Fruit fly (Drosophila melanogaster): ENCODE measurements around the gene mAChR-B.
"Not testable (repeated sequence)": the region's sequence is repeated elsewhere in the genome, so short reads cannot be mapped to it uniquely, and the experiment has no call there.

mAChR-B gene

DNA sequence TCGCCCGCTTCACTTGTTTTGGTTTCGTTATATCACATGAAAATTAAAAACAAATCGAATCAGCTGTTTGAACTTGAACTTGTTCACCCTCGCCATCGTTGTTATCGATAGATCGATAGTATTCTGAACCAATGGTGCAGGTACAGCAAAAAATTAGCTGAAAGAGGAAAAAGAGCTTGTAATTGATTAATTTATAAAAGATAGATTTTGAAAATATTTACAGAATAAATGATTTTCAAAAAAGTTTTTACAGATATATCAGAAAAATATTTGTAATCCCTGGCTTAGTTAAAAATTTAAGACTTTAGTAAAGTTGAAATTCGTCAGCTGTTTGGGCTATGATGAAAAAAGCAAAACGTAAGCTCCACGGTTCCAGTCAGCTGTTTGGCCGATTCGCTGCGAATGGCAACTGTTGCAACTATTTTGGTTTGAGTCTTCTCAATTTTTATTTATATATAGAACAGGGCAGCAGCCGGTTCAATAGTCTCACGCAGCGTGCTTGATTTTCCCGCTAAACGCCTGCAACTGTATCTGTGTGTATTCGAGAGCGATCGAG is 26.1 kb upstream of the mAChR-B start, which contains the start of the genes CG11035 and unc-45:
Gene CG11035, minus strand, starts transcription at position 87 of the 556 bp plus-strand sequence.
Gene unc-45, plus strand, starts transcription at position 379 of the 556 bp plus-strand sequence.
- TF ChIP-seq ey (GFP tag; optimal IDR thresholded peaks at IDR 0.05) (no peak), dsf (GFP tag; optimal IDR thresholded peaks at IDR 0.05; ENCODE audit: borderline replicate concordance) (peak; percentile 10), woc (GFP tag; optimal IDR thresholded peaks at IDR 0.05) (peak; percentile 83), rgr (GFP tag; optimal IDR thresholded peaks at IDR 0.05) (peak; percentile 17), Vsx2 (GFP tag; optimal IDR thresholded peaks at IDR 0.05; ENCODE audit: partially characterized antibody) (no peak), Myc (optimal IDR thresholded peaks at IDR 0.05) (peak; percentile 55), Jra (GFP tag; optimal IDR thresholded peaks at IDR 0.05) (peak; percentile 46), Sp1 (GFP tag; optimal IDR thresholded peaks at IDR 0.05) (peak; percentile 50), h (GFP tag; optimal IDR thresholded peaks at IDR 0.05) (peak; percentile 54), OdsH (GFP tag; optimal IDR thresholded peaks at IDR 0.05) (no peak), HLH106 (tag; optimal IDR thresholded peaks at IDR 0.05) (peak; percentile 72), fru (GFP tag; optimal IDR thresholded peaks at IDR 0.05) (peak; percentile 37), foxo (GFP tag; optimal IDR thresholded peaks at IDR 0.05) (peak in 1 of 2 experiments; percentile 48), Rel (GFP tag; optimal IDR thresholded peaks at IDR 0.05) (no peak), Rel (tag; optimal IDR thresholded peaks at IDR 0.05) (peak; percentile 23), Hnf4 (GFP tag; optimal IDR thresholded peaks at IDR 0.05) (peak; percentile 66), sage (GFP tag; optimal IDR thresholded peaks at IDR 0.05) (peak; percentile 54), brk (GFP tag; optimal IDR thresholded peaks at IDR 0.05) (peak; percentile 13), CrebA (GFP tag; optimal IDR thresholded peaks at IDR 0.05; ENCODE audit: borderline replicate concordance) (no peak), CG32264 (GFP tag; optimal IDR thresholded peaks at IDR 0.05) (no peak), sv (GFP tag; optimal IDR thresholded peaks at IDR 0.05) (no peak), CG9705 (GFP tag; optimal IDR thresholded peaks at IDR 0.05) (peak; percentile 8), Dif (GFP tag; optimal IDR thresholded peaks at IDR 0.05; ENCODE audit: partially characterized antibody) (no peak)

DNA sequence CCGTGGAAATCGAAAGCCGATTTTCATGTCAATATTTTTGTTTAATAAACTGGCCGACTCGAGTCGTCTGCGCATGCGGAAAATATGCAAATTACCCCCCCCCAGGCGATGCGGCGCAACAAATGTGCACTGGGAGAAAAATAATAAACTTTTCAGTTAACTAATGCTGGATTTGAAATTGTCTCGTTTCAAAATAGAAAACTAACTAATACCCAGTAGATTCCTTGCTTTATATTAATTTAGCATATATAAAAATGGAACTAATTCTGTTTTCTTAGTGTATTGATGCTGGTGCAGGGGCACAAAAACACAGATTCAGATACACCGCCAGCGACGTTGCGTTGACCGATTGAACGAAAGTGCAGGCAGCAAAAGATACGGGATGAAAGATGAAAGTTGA is 21.2 kb upstream of the mAChR-B start:
- TF ChIP-seq brk (GFP tag; optimal IDR thresholded peaks at IDR 0.05) (no peak), foxo (GFP tag; optimal IDR thresholded peaks at IDR 0.05) (peak in 1 of 2 experiments; percentile 53), h (GFP tag; optimal IDR thresholded peaks at IDR 0.05) (peak; percentile 23), br (GFP tag; optimal IDR thresholded peaks at IDR 0.05) (peak; percentile 1), rgr (GFP tag; optimal IDR thresholded peaks at IDR 0.05) (peak; percentile 48), Rel (GFP tag; optimal IDR thresholded peaks at IDR 0.05) (no peak), Rel (tag; optimal IDR thresholded peaks at IDR 0.05) (no peak), Hnf4 (GFP tag; optimal IDR thresholded peaks at IDR 0.05) (peak; percentile 27), fru (GFP tag; optimal IDR thresholded peaks at IDR 0.05) (peak; percentile 46), HLH106 (tag; optimal IDR thresholded peaks at IDR 0.05) (peak; percentile 42), dmrt93B (GFP tag; optimal IDR thresholded peaks at IDR 0.05) (no peak), pan (optimal IDR thresholded peaks at IDR 0.05) (no peak)

DNA sequence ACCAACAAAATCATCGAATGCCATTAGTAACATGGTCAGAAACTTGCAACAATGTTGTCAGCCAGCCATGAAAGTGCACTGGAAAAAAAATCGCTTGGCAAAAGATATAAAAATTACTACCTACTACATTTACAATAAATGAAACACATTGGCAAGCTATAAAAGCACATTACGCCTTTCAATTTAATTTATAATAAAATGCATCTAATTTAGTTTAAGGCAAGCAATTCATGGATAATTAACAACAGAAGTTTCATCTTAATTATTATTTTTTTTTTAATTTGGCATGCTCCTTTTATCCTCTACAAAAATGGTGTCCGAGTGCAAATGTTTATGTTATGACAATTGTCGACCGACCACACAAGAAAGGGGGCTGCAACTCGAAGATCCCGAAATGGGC is 20.2 kb upstream of the mAChR-B start:
- no peak for TF ChIP-seq Mio (GFP tag; optimal IDR thresholded peaks at IDR 0.05)
- TF ChIP-seq Jra (GFP tag; optimal IDR thresholded peaks at IDR 0.05), result no peak
- no peak for TF ChIP-seq foxo (GFP tag; optimal IDR thresholded peaks at IDR 0.05)
- TF ChIP-seq Abd-B (GFP tag; optimal IDR thresholded peaks at IDR 0.05), result no peak
- TF ChIP-seq tai (GFP tag; optimal IDR thresholded peaks at IDR 0.05), result no peak
- no peak for TF ChIP-seq woc (GFP tag; optimal IDR thresholded peaks at IDR 0.05)
- TF ChIP-seq pan (optimal IDR thresholded peaks at IDR 0.05), result no peak
- no peak for TF ChIP-seq Dif (GFP tag; optimal IDR thresholded peaks at IDR 0.05; ENCODE audit: partially characterized antibody)
- TF ChIP-seq CG9705 (GFP tag; optimal IDR thresholded peaks at IDR 0.05), result no peak
- no peak for TF ChIP-seq OdsH (GFP tag; optimal IDR thresholded peaks at IDR 0.05)

DNA sequence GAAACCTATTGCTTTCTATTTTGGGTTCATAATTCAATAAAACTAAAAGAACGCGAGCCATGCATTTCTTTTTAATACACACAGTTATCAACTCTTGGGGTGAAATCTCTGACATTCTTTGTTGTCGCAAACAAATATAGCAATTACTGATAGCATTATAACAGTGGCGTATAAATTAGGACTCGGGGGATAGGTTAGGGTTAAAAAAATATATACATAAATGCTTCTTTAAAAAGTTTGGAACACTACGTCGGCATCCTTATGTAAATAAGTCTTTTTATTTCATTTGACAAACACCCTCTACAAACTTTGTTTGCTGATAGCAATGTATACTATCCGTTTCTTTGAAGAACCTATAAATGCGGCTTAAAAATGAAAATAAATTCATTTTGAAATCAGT is 18.2 kb upstream of the mAChR-B start, which contains the start of gene CG43060:
Gene CG43060, plus strand, starts transcription at position 382 of the 400 bp plus-strand sequence.
- TF ChIP-seq ey (GFP tag; optimal IDR thresholded peaks at IDR 0.05) (peak; percentile 16), fru (GFP tag; optimal IDR thresholded peaks at IDR 0.05) (peak; percentile 16), CrebA (GFP tag; optimal IDR thresholded peaks at IDR 0.05; ENCODE audit: borderline replicate concordance) (no peak), jim (GFP tag; optimal IDR thresholded peaks at IDR 0.05) (no peak), OdsH (GFP tag; optimal IDR thresholded peaks at IDR 0.05) (peak; percentile 10), h (GFP tag; optimal IDR thresholded peaks at IDR 0.05) (peak; percentile 11), rgr (GFP tag; optimal IDR thresholded peaks at IDR 0.05) (peak; percentile 38), foxo (GFP tag; optimal IDR thresholded peaks at IDR 0.05) (peak in 1 of 2 experiments; percentile 27), Abd-B (GFP tag; optimal IDR thresholded peaks at IDR 0.05) (no peak)

DNA sequence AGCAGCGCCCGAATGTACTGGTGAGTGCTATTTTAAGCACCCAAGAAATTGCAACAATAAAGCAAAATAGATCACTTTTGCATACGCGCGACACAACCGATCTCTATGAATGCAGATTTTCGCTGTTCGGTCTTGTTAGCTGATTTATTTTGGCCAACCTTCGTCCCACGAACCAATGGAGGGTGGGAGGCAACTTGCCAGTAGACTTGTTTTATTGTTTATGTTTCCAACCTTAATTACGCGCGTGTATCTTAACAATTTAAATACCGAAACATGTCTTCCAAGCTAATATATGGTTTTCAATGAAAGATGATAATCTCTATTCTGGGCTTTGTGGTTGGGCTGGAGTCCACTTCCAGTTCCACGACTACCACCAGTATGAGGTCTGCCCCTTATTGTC is 10.2 kb upstream of the mAChR-B start, which contains the start of gene CG43618:
Gene CG43618, plus strand, starts transcription at position 301 of the 400 bp plus-strand sequence.
- not testable (repeated sequence) for TF ChIP-seq brk, usp, psq (GFP tag; optimal IDR thresholded peaks at IDR 0.05)

Data from whole organism, wandering third instar larva.